Worm (Caenorhabditis elegans): ENCODE results near the gene sdn-1.

The sdn-1 gene

DNA sequence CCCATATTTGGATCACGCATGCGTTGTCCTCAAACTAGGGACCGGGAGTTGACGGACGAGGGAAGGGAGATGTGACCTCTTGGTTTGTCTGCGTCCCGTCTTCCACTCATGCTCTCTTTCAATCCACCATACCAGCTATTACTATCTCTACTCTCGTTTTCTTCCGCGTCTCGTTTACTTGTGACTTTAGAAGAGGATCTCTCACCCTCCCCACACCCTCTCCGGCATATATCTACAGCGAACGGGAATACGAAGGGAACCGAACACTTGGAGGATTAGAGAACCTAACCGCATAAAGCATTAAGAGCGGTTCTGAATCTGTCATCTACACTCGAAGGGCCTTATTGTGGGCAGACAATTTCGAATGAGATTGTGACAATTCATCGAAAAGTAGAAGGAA is 30.0 kb upstream of the sdn-1 start:
- TF ChIP-seq nfya-1 (tag; optimal IDR thresholded peaks at IDR 0.05; ENCODE audit: insufficient read depth) (peak; percentile 18), nhr-28 (tag; optimal IDR thresholded peaks at IDR 0.05) (no peak), jun-1 (tag; optimal IDR thresholded peaks at IDR 0.05) (no peak), hmg-11 (tag; optimal IDR thresholded peaks at IDR 0.05) (peak; percentile 46), nhr-76 (tag; optimal IDR thresholded peaks at IDR 0.05) (no peak), mdl-1 (tag; optimal IDR thresholded peaks at IDR 0.05) (no peak), snpc-4 (tag; optimal IDR thresholded peaks at IDR 0.05) (no peak), ceh-16 (tag; optimal IDR thresholded peaks at IDR 0.05) (no peak), elt-1 (tag; optimal IDR thresholded peaks at IDR 0.05) (no peak), tbx-2 (tag; optimal IDR thresholded peaks at IDR 0.05) (no peak), lin-15B (tag; optimal IDR thresholded peaks at IDR 0.05) (no peak), ama-1 (optimal IDR thresholded peaks at IDR 0.05) (no peak), mml-1 (tag; optimal IDR thresholded peaks at IDR 0.05) (no peak), egl-27 (tag; optimal IDR thresholded peaks at IDR 0.05) (no peak), ztf-11 (tag; optimal IDR thresholded peaks at IDR 0.05) (no peak), unc-39 (tag; optimal IDR thresholded peaks at IDR 0.05) (no peak), nhr-23 (tag; optimal IDR thresholded peaks at IDR 0.05) (peak; percentile 44), nhr-237 (tag; optimal IDR thresholded peaks at IDR 0.05) (no peak), ceh-28 (tag; optimal IDR thresholded peaks at IDR 0.05) (no peak), elt-3 (tag; optimal IDR thresholded peaks at IDR 0.05) (no peak), unc-62 (GFP tag; optimal IDR thresholded peaks at IDR 0.05) (no peak), ZK546.5 (tag; optimal IDR thresholded peaks at IDR 0.05) (no peak)

DNA sequence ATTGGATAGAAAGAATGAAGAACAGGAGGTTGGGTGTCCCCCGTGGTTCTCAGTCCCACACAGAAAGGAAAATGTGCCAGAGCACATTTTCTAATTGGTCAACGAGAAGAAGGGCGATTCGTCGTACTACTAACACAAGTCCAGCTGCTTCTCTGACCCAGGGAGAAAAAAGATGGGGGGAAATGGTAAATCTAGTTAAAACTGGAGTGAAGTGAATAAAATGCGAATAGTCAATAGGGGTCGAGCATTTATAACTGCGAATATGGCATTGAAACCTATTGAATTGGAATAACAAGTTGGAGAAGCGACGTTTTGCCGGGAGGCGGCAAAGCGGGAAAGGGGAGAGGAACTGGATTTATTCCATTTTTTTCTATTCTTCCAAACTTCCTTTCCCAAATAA is 29.5 kb upstream of the sdn-1 start:
- TF ChIP-seq ceh-28 (tag; optimal IDR thresholded peaks at IDR 0.05) (no peak), nhr-77 (tag; optimal IDR thresholded peaks at IDR 0.05) (no peak), eor-1 (tag; optimal IDR thresholded peaks at IDR 0.05) (no peak), tbx-2 (tag; optimal IDR thresholded peaks at IDR 0.05) (no peak), R02D3.7 (tag; optimal IDR thresholded peaks at IDR 0.05) (no peak), snpc-4 (tag; optimal IDR thresholded peaks at IDR 0.05) (no peak), mdl-1 (tag; optimal IDR thresholded peaks at IDR 0.05) (no peak), jun-1 (tag; optimal IDR thresholded peaks at IDR 0.05) (no peak), pha-4 (tag; optimal IDR thresholded peaks at IDR 0.05) (no peak), fkh-2 (tag; optimal IDR thresholded peaks at IDR 0.05) (no peak), lin-39 (tag; optimal IDR thresholded peaks at IDR 0.05) (no peak), ztf-11 (tag; optimal IDR thresholded peaks at IDR 0.05) (no peak)

DNA sequence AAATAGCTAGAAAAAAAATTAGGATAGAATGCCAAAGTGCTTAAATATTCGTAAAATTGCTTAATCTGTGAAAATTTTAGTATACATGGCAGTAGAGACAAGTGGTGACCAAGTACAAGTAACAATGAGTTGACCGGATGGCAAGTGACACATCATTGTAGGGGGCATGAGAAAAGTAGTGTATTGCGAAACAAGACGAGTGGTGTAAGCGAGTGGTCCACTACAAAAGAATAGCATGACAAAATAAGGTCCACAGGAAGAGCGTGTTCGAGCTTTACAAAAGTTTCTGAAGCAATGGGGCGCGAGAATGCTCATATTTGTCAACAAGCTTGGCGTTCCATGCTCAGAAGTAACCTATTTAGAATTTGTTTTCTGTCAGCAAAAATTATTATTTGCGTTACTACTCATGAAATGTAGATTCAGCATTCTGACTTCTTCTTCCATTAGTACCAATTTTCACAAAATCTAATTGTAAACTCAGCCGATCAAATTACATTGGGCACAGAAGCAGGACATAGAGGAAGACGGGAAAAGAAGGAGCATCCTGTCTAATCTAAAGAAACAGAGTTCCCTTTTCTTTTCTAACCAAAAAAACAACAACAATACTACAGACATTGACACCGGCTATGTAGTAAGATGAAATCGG is 26.5 kb upstream of the sdn-1 start:
- TF ChIP-seq nhr-237 (tag; optimal IDR thresholded peaks at IDR 0.05) (no peak), fkh-2 (tag; optimal IDR thresholded peaks at IDR 0.05) (no peak), ZK546.5 (tag; optimal IDR thresholded peaks at IDR 0.05) (no peak), R02D3.7 (tag; optimal IDR thresholded peaks at IDR 0.05) (no peak), ztf-4 (tag; optimal IDR thresholded peaks at IDR 0.05) (no peak), nhr-25 (tag; optimal IDR thresholded peaks at IDR 0.05) (no peak), elt-2 (tag; optimal IDR thresholded peaks at IDR 0.05) (no peak), eor-1 (tag; optimal IDR thresholded peaks at IDR 0.05) (no peak)

DNA sequence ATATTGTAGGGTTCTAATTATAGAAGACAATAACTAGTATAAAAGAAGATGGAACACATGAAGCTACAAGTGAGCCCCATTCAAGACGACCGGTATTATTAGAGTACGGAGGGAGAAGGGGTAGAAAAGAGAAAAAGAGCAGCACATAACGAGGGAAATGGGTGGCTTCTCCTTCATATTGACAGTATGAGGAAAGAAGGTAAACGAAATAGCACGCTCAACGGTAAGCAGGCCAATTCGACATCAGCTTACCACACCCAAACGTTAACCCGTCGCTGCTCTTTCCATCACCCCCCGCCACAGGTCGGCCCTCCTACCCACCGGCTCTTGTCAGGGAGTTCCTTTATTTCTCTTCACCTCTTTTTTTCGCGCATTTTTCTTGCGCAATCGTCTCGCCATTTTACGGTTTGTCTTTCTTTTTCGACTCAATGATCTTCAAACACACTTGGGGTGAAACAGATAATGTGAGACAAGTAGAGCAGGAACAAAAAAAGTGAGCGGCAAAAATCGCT is 25.5 kb upstream of the sdn-1 start:
- TF ChIP-seq pha-4 (tag; optimal IDR thresholded peaks at IDR 0.05) = peak; percentile 78
- no peak for TF ChIP-seq ceh-16 (tag; optimal IDR thresholded peaks at IDR 0.05)

DNA sequence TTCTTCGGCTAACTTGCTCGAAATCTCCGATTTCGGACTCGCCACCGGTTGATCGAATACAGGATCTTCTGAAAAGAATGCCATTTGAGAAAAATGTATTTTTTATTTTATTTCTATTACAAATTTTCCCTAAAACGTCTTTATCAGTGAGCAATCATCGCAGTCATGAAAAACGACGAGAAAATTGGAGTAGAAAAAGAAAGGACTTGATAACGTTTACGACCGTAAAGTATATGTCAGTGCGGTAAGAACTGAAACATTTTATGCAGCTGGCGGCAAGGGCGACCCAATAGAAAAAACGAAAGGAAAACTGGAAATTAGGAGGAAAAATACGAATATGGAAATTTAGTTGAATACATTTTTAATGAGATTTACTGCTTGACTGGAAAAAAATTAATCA is 24.7 kb upstream of the sdn-1 start:
- TF ChIP-seq elt-2 (tag; optimal IDR thresholded peaks at IDR 0.05) (peak; percentile 58), nfya-1 (tag; optimal IDR thresholded peaks at IDR 0.05; ENCODE audit: insufficient read depth) (no peak)

DNA sequence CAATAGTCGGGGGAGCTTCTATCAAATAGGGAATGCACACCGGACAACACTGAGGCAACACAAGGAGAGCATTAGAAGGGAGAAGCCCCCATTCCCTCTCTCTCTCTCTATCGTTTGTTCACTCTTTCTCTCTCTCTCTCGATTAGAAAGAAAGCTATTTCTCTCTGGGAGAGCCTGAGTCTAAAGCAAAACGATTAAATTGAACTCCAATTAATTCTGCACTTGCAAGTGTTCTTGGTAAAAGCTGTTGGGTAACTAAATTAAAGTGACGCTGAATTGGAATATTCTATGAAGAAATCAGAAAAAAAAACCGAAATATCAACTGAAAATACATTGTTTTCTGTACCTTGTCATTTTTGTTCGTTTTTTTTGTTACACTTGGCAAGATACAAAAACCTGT is 22.9 kb upstream of the sdn-1 start:
- TF ChIP-seq nfya-1 (tag; optimal IDR thresholded peaks at IDR 0.05; ENCODE audit: insufficient read depth) (peak; percentile 16), nhr-76 (tag; optimal IDR thresholded peaks at IDR 0.05) (no peak), pha-4 (tag; optimal IDR thresholded peaks at IDR 0.05) (peak; percentile 44)

All from whole organism, L3 larva.